Worm (Caenorhabditis elegans) whole organism, late embryonic: Measurements from ENCODE around the gene mac-1.

Experiments
- C08G9.2 ChIP-seq: sonication (generic microtip); optimal IDR thresholded peaks from 2 replicates; lab custom pipeline; 2016; ENCODE audit warnings: mild to moderate bottlenecking, missing genetic modification characterization, moderate library complexity, missing compliant biosample characterization
- C38D4.7 ChIP-seq: fragments of 200-800 bp; sonication (Bioruptor generic); optimal IDR thresholded peaks from 2 replicates; lab custom pipeline; 2018; ENCODE audit warnings: mild to moderate bottlenecking, missing genetic modification characterization, moderate library complexity, missing compliant biosample characterization
- K02D7.2 ChIP-seq: sonication (generic microtip); optimal IDR thresholded peaks from 2 replicates; lab custom pipeline; 2017; ENCODE audit warnings: mild to moderate bottlenecking, missing genetic modification characterization, missing compliant biosample characterization
- K09A11.1 ChIP-seq: sonication (generic microtip); optimal IDR thresholded peaks from 2 replicates; lab custom pipeline; 2017; ENCODE audit warnings: antibody characterized with exemption, mild to moderate bottlenecking, missing genetic modification characterization, missing compliant biosample characterization; ENCODE audit not compliant: insufficient read depth
- ahr-1 ChIP-seq: sonication (generic microtip); optimal IDR thresholded peaks from 2 replicates; lab custom pipeline; 2016; ENCODE audit warnings: missing genetic modification characterization, missing compliant biosample characterization
- ama-1 ChIP-seq: fragments of 150-350 bp; optimal IDR thresholded peaks from 2 replicates; lab custom pipeline; 2014
- ceh-22 ChIP-seq: sonication (generic microtip); optimal IDR thresholded peaks from 2 replicates; lab custom pipeline; 2017; ENCODE audit warnings: missing biosample characterization, missing genetic modification characterization
- ceh-31 ChIP-seq: sonication (generic microtip); optimal IDR thresholded peaks from 2 replicates; lab custom pipeline; 2016; ENCODE audit warnings: missing genetic modification characterization, missing compliant biosample characterization
- ceh-48 ChIP-seq: sonication (generic microtip); optimal IDR thresholded peaks from 2 replicates; lab custom pipeline; 2016; ENCODE audit warnings: missing genetic modification characterization, inconsistent platforms, missing compliant biosample characterization
- ceh-6 ChIP-seq: fragments of 200-800 bp; sonication (Bioruptor generic); optimal IDR thresholded peaks from 2 replicates; lab custom pipeline; 2018; ENCODE audit warnings: mild to moderate bottlenecking, missing genetic modification characterization, missing compliant biosample characterization
- che-1 ChIP-seq: sonication (generic microtip); optimal IDR thresholded peaks from 2 replicates; lab custom pipeline; 2016; ENCODE audit warnings: mild to moderate bottlenecking, missing genetic modification characterization, missing compliant biosample characterization
- dmd-4 ChIP-seq: sonication (generic microtip); optimal IDR thresholded peaks from 2 replicates; lab custom pipeline; 2016; ENCODE audit warnings: borderline replicate concordance, missing genetic modification characterization, missing compliant biosample characterization
- dve-1 ChIP-seq: sonication (generic microtip); optimal IDR thresholded peaks from 2 replicates; lab custom pipeline; 2017; ENCODE audit warnings: antibody characterized with exemption, mild to moderate bottlenecking, missing genetic modification characterization, missing compliant biosample characterization
- elt-4 ChIP-seq: sonication (generic microtip); optimal IDR thresholded peaks from 2 replicates; lab custom pipeline; 2016; ENCODE audit warnings: missing genetic modification characterization, missing compliant biosample characterization
- ets-4 ChIP-seq: sonication (generic microtip); optimal IDR thresholded peaks from 2 replicates; lab custom pipeline; 2016; ENCODE audit warnings: missing genetic modification characterization, missing compliant biosample characterization
- fkh-6 ChIP-seq: sonication (generic microtip); optimal IDR thresholded peaks from 2 replicates; lab custom pipeline; 2016; ENCODE audit warnings: missing genetic modification characterization, missing compliant biosample characterization
- gmeb-2 ChIP-seq: sonication (generic microtip); optimal IDR thresholded peaks from 2 replicates; lab custom pipeline; 2016; ENCODE audit warnings: missing genetic modification characterization, inconsistent platforms, missing compliant biosample characterization
- hlh-13 ChIP-seq: fragments of 200-800 bp; sonication (Bioruptor generic); optimal IDR thresholded peaks from 2 replicates; lab custom pipeline; 2018; ENCODE audit warnings: mild to moderate bottlenecking, missing genetic modification characterization, missing compliant biosample characterization
- hlh-30 ChIP-seq: sonication (generic microtip); optimal IDR thresholded peaks from 2 replicates; lab custom pipeline; 2017; ENCODE audit warnings: antibody characterized with exemption, missing genetic modification characterization, missing compliant biosample characterization; ENCODE audit not compliant: insufficient read depth
- hlh-6 ChIP-seq: sonication (generic microtip); optimal IDR thresholded peaks from 2 replicates; lab custom pipeline; 2016; ENCODE audit warnings: missing genotype, missing genetic modification characterization, missing compliant biosample characterization
- mec-3 ChIP-seq: sonication (generic microtip); optimal IDR thresholded peaks from 2 replicates; lab custom pipeline; 2016; ENCODE audit warnings: borderline replicate concordance, missing genetic modification characterization, missing compliant biosample characterization
- nfya-1 ChIP-seq: sonication (generic microtip); optimal IDR thresholded peaks from 2 replicates; lab custom pipeline; 2017; ENCODE audit warnings: missing genetic modification characterization, mild to moderate bottlenecking, missing compliant biosample characterization, antibody characterized with exemption, moderate library complexity
- nhr-232 ChIP-seq: sonication (generic microtip); optimal IDR thresholded peaks from 2 replicates; lab custom pipeline; 2016; ENCODE audit warnings: missing genetic modification characterization, missing compliant biosample characterization
- odd-2 ChIP-seq: sonication (generic microtip); optimal IDR thresholded peaks from 2 replicates; lab custom pipeline; 2017; ENCODE audit warnings: antibody characterized with exemption, mild to moderate bottlenecking, missing genetic modification characterization, missing compliant biosample characterization
- pax-1 ChIP-seq: fragments of 150-350 bp; optimal IDR thresholded peaks from 2 replicates; lab custom pipeline; 2014; ENCODE audit warnings: missing biosample characterization, missing genetic modification characterization
- pqm-1 ChIP-seq: sonication (generic microtip); optimal IDR thresholded peaks from 2 replicates; lab custom pipeline; 2016; ENCODE audit warnings: missing genetic modification characterization, missing compliant biosample characterization
- ref-2 ChIP-seq: sonication (generic microtip); optimal IDR thresholded peaks from 2 replicates; lab custom pipeline; 2016; ENCODE audit warnings: missing genetic modification characterization, missing compliant biosample characterization
- sdc-2 ChIP-seq: sonication (generic microtip); optimal IDR thresholded peaks from 2 replicates; lab custom pipeline; 2016; ENCODE audit warnings: missing genotype, missing genetic modification characterization, missing compliant biosample characterization
- tbx-2 ChIP-seq: sonication (generic microtip); optimal IDR thresholded peaks from 2 replicates; lab custom pipeline; 2016; ENCODE audit warnings: missing genetic modification characterization, missing compliant biosample characterization
- tbx-7 ChIP-seq: sonication (generic microtip); optimal IDR thresholded peaks from 2 replicates; lab custom pipeline; 2016; ENCODE audit warnings: missing genotype, missing genetic modification characterization, missing compliant biosample characterization
- unc-42 ChIP-seq: sonication (generic microtip); optimal IDR thresholded peaks from 2 replicates; lab custom pipeline; 2016; ENCODE audit warnings: missing genotype, missing genetic modification characterization, missing compliant biosample characterization
- unc-86 ChIP-seq: sonication (generic microtip); optimal IDR thresholded peaks from 2 replicates; lab custom pipeline; 2016; ENCODE audit warnings: missing genetic modification characterization, missing compliant biosample characterization
- zip-5 ChIP-seq: sonication (generic microtip); optimal IDR thresholded peaks from 2 replicates; lab custom pipeline; 2016; ENCODE audit warnings: missing genetic modification characterization, missing compliant biosample characterization
- ztf-16 ChIP-seq: sonication (generic microtip); optimal IDR thresholded peaks from 2 replicates; lab custom pipeline; 2017; ENCODE audit warnings: missing genetic modification characterization, missing compliant biosample characterization

mac-1 gene

DNA sequence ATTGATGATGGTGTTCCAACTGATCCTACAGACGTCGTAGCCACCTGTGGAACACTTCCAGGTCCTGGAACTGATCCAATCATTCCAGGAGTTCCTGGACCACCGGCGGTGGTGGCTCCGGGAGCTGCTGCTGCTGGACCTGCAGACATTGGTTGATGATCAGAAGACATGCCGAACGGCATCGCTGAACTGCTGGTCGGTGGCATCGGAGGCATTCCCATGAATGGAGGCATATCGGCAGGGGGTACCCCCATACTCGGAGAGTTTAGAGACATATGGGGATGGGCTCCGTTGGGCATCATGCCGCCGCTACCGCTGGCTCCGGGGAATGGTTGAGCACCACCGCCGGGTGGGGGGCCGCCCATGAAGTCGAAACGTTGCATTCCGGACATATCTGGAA, 4.6 kb upstream of the mac-1 start:
- TF ChIP-seq C08G9.2 (peak; percentile 19), elt-4 (tag; lab: Kevin White, UChicago) (peak; percentile 81), unc-42 (tag; lab: Kevin White, UChicago) (no peak), ref-2 (tag; lab: Kevin White, UChicago) (no peak), fkh-6 (no peak)

DNA sequence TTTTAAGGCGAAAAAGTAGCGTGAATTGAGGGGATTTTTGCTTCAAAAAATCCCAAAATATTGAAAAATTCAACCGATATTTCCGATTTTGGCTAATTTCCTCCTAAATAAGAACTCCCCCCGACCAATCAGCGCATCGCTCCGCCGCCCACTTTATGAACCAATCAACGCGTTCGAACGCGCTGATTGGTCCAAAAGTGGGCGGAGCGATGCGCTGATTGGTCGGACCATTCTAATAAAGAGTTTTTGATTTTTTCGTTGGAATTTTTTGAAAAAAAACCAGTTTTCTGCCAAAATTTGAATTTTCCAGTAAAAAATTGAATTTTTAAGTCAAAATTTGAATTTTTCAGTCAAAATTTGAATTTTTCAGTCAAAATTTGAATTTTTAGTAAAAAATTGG, 524 bp upstream of the mac-1 start:
- peak; percentile 98 for TF ChIP-seq nfya-1 (tag; lab: Kevin White, UChicago)
- TF ChIP-seq dmd-4: no peak
- TF ChIP-seq nhr-232: no peak
- TF ChIP-seq mec-3 (tag; lab: Kevin White, UChicago): no peak

DNA sequence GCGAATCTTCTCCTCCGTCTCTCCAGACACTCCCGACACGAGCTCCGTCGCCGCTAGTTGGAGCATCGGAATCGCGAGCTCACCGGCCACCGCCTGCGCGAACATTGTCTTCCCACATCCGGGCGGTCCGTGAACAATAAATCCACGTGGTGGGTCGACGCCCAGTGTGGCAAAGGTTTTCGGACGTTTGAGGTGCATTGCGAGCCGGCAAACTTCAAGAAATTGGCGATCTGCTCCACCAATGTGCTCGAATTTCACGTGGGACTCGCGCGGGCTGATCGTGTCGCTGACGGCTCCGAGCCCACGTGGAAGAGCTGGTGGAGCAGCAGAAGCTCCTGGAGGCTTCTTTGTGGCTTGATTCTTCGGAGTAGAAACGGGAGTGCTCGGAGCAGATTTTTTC, 4.1 kb downstream of the mac-1 start:
- TF ChIP-seq mec-3 (tag; lab: Kevin White, UChicago) (peak; percentile 31), ceh-22 (tag; lab: Kevin White, UChicago) (no peak), pqm-1 (no peak), tbx-7 (tag; lab: Kevin White, UChicago) (no peak), unc-42 (tag; lab: Kevin White, UChicago) (no peak), nfya-1 (tag; lab: Kevin White, UChicago) (no peak), hlh-30 (tag; lab: Kevin White, UChicago) (no peak), unc-86 (tag; lab: Kevin White, UChicago) (no peak), K09A11.1 (no peak), gmeb-2 (tag; lab: Kevin White, UChicago) (no peak), elt-4 (tag; lab: Kevin White, UChicago) (peak; percentile 72), sdc-2 (tag; lab: Kevin White, UChicago) (peak; percentile 12), hlh-13 (GFP tag; lab: Kevin White, UChicago) (no peak), ceh-31 (tag; lab: Kevin White, UChicago) (no peak), odd-2 (tag; lab: Kevin White, UChicago) (no peak), hlh-6 (tag; lab: Kevin White, UChicago) (peak; percentile 57), pax-1 (tag; lab: Kevin White, UChicago) (no peak), ama-1 (no peak), ahr-1 (tag; lab: Kevin White, UChicago) (no peak), ref-2 (tag; lab: Kevin White, UChicago) (no peak), ztf-16 (no peak), ceh-6 (GFP tag; lab: Kevin White, UChicago) (no peak), C38D4.7 (GFP tag; lab: Kevin White, UChicago) (no peak), ets-4 (no peak), K02D7.2 (tag; lab: Kevin White, UChicago) (no peak), C08G9.2 (no peak), zip-5 (tag; lab: Kevin White, UChicago) (no peak), tbx-2 (tag; lab: Kevin White, UChicago) (no peak), che-1 (tag; lab: Kevin White, UChicago) (no peak), dve-1 (tag; lab: Kevin White, UChicago) (no peak)
- TF ChIP-seq, all 69 proteins: peak for 4

DNA sequence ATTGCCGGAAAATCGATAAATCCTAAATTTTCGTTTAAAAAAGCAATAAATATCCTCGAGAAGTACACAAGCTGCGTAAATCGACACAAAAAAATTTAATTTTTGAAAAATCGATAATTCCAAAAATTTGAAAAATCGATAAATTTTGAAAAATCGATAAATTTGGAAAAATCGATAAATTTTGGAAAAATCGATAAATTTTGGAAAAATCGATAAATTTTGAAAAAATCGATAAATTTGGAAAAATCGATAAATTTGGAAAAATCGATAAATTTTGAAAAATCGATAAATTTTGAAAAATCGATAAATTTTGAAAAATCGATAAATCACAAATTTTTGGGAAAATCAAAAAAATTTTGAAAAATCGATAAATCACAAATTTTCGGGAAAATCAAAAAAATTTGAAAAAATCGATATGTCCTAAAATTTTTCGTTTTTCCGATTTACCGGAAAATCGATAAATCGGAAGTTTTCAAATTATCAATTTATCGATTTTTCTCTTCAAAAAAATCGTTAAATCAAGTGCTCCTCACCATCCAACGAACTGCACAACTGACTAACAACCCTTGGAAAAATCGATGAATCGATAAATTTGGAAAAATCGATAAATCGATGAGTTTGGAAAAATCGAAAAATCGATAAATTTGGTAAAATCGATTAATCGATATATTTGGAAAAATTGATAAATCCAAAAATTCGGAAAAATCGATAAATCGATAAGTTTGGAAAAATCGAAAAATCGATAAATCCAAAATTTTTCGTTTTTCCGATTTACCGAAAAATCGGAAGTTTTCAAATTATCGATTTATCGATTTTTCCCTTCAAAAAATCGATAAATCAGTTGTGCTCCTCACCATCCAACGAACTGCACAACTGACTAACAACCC, 4.8 kb downstream of the mac-1 start:
- TF ChIP-seq ceh-48 (tag; lab: Kevin White, UChicago) (peak; percentile 98), K09A11.1 (no peak)
